Fruit fly (Drosophila melanogaster) whole organism, wandering third instar larva: Measurements from ENCODE around the gene Cyp9f3.

Source experiments
- Dfd ChIP-seq: fragments of >200 bp; optimal IDR thresholded peaks from 2 replicates; lab custom pipeline; 2017; ENCODE audit warnings: missing biosample characterization, missing genetic modification characterization
- brk ChIP-seq: fragments of 200-800 bp; sonication (Bioruptor generic); optimal IDR thresholded peaks from 2 replicates; lab custom pipeline; 2016; ENCODE audit warnings: missing biosample characterization, mild to moderate bottlenecking, missing genetic modification characterization
- dmrt93B ChIP-seq: fragments of 200-800 bp; sonication (Bioruptor generic); optimal IDR thresholded peaks from 2 replicates; lab custom pipeline; 2018; ENCODE audit warnings: missing biosample characterization, mild to moderate bottlenecking, missing genetic modification characterization
- lola ChIP-seq: fragments of >200 bp; optimal IDR thresholded peaks from 2 replicates; lab custom pipeline; 2017; ENCODE audit warnings: missing biosample characterization, missing genetic modification characterization
- pan ChIP-seq: fragments of >200 bp; optimal IDR thresholded peaks from 2 replicates; lab custom pipeline; 2017
- psq ChIP-seq: fragments of 200-800 bp; sonication (Bioruptor generic); optimal IDR thresholded peaks from 3 replicates; lab custom pipeline; 2017; ENCODE audit warnings: missing biosample characterization, mild to moderate bottlenecking, missing genetic modification characterization, moderate library complexity

DNA sequence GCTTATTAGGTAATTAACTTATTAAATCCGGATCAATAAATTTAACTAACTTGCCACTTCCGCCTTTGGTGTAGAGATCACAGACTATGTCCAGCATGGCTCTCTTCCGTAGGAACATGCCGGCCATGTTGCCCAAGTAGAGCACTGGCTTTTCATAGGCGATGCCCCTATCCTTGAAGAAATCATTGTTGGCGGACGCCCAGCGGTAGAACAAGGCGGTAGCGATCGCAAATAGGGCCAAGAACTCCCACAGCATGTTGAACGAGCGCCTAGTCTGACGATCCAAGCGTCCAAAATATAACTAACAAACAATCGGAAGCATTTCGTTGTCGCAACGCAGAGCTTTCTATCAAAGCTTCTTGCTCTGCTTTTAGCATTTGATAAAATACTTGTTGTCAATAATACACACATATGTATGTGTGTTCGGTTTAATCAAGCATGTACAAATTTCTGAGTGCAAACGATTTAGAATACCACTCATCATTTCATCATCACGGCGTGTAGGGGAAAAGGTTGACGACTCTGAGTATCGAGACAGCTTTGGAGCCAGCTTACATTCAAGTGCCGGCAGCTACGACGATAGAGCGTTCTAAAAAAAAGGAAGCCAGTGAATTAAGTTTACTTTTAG lies at the start of gene Cyp9f3:
- TF ChIP-seq lola (GFP tag; lab: Kevin White, UChicago), result no peak
- TF ChIP-seq Dfd (GFP tag; lab: Kevin White, UChicago), result no peak
- no peak for TF ChIP-seq psq (GFP tag; lab: Kevin White, UChicago)
- TF ChIP-seq pan (lab: Kevin White, UChicago), result no peak
- no peak for TF ChIP-seq dmrt93B (GFP tag; lab: Kevin White, UChicago)
- no peak for TF ChIP-seq brk (GFP tag; lab: Kevin White, UChicago)
